Worm (Caenorhabditis elegans) whole organism, mixed stage, embryonic: ENCODE data around the gene cdf-2.

Experiments
- M03D4.4 ChIP-seq: sonication (generic microtip); optimal IDR thresholded peaks from 2 replicates; lab custom pipeline; 2017; ENCODE audit warnings: mild to moderate bottlenecking, missing genetic modification characterization, missing compliant biosample characterization
- bed-3 ChIP-seq: fragments of 200-800 bp; sonication (Bioruptor generic); optimal IDR thresholded peaks from 3 replicates; lab custom pipeline; 2018; ENCODE audit warnings: mild to moderate bottlenecking, missing genetic modification characterization, moderate library complexity, missing compliant biosample characterization
- blmp-1 ChIP-seq: fragments of 150-350 bp; optimal IDR thresholded peaks from 2 replicates; lab custom pipeline; 2014; ENCODE audit warnings: missing biosample characterization, missing genetic modification characterization
- ceh-39 ChIP-seq: fragments of 150-350 bp; optimal IDR thresholded peaks from 2 replicates; lab custom pipeline; 2014; ENCODE audit warnings: missing biosample characterization, missing genetic modification characterization
- ceh-43 ChIP-seq: fragments of 200-800 bp; sonication (Bioruptor generic); optimal IDR thresholded peaks from 2 replicates; lab custom pipeline; 2018; ENCODE audit warnings: mild to moderate bottlenecking, missing genetic modification characterization, moderate library complexity, missing compliant biosample characterization
- ceh-83 ChIP-seq: fragments of 200-800 bp; sonication (Bioruptor generic); optimal IDR thresholded peaks from 2 replicates; lab custom pipeline; 2018; ENCODE audit warnings: mild to moderate bottlenecking, missing genetic modification characterization, missing compliant biosample characterization
- cnd-1 ChIP-seq: fragments of 200-800 bp; sonication (Bioruptor generic); optimal IDR thresholded peaks from 2 replicates; lab custom pipeline; 2018; ENCODE audit warnings: mild to moderate bottlenecking, missing genetic modification characterization, missing compliant biosample characterization
- drap-1 ChIP-seq: fragments of 200-800 bp; sonication (Bioruptor generic); optimal IDR thresholded peaks from 3 replicates; lab custom pipeline; 2018; ENCODE audit warnings: mild to moderate bottlenecking, missing genetic modification characterization, missing compliant biosample characterization
- elt-1 ChIP-seq: sonication (generic microtip); optimal IDR thresholded peaks from 2 replicates; lab custom pipeline; 2017; ENCODE audit warnings: missing genetic modification characterization, mild to moderate bottlenecking, missing compliant biosample characterization, antibody characterized with exemption, moderate library complexity, borderline replicate concordance; ENCODE audit not compliant: insufficient read depth
- elt-3 ChIP-seq: fragments of 150-350 bp; optimal IDR thresholded peaks from 2 replicates; lab custom pipeline; 2014; ENCODE audit warnings: missing biosample characterization, missing genetic modification characterization
- flh-1 ChIP-seq: fragments of 200-800 bp; sonication (Bioruptor generic); optimal IDR thresholded peaks from 2 replicates; lab custom pipeline; 2018; ENCODE audit warnings: mild to moderate bottlenecking, missing genetic modification characterization, moderate library complexity, missing compliant biosample characterization
- ham-2 ChIP-seq: fragments of 200-800 bp; sonication (Bioruptor generic); optimal IDR thresholded peaks from 2 replicates; lab custom pipeline; 2018; ENCODE audit warnings: mild to moderate bottlenecking, missing genetic modification characterization, missing compliant biosample characterization
- hlh-1 ChIP-seq: fragments of 150-350 bp; optimal IDR thresholded peaks from 2 replicates; lab custom pipeline; 2014; ENCODE audit warnings: missing biosample characterization, missing genetic modification reagents, missing genetic modification characterization
- lin-13 ChIP-seq: fragments of 150-350 bp; optimal IDR thresholded peaks from 2 replicates; lab custom pipeline; 2014; ENCODE audit warnings: missing biosample characterization, missing genetic modification characterization
- lsy-2 ChIP-seq: fragments of 150-350 bp; optimal IDR thresholded peaks from 2 replicates; lab custom pipeline; 2014; ENCODE audit warnings: missing biosample characterization, missing genetic modification characterization
- mab-5 ChIP-seq: fragments of 150-350 bp; optimal IDR thresholded peaks from 2 replicates; lab custom pipeline; 2014; ENCODE audit warnings: missing biosample characterization, missing genetic modification characterization
- mep-1 ChIP-seq: fragments of 150-350 bp; optimal IDR thresholded peaks from 2 replicates; lab custom pipeline; 2017; ENCODE audit warnings: missing biosample characterization, missing genetic modification reagents, missing genetic modification characterization, inconsistent platforms
- mls-2 ChIP-seq: sonication (generic microtip); optimal IDR thresholded peaks from 2 replicates; lab custom pipeline; 2016; ENCODE audit warnings: mild to moderate bottlenecking, missing genetic modification characterization, moderate library complexity, missing compliant biosample characterization
- nhr-12 ChIP-seq: fragments of 150-350 bp; optimal IDR thresholded peaks from 2 replicates; lab custom pipeline; 2014; ENCODE audit warnings: missing biosample characterization, missing genetic modification characterization
- nhr-2 ChIP-seq: fragments of 150-350 bp; optimal IDR thresholded peaks from 2 replicates; lab custom pipeline; 2014; ENCODE audit warnings: missing biosample characterization, missing genetic modification characterization
- nhr-28 ChIP-seq: fragments of 150-350 bp; optimal IDR thresholded peaks from 2 replicates; lab custom pipeline; 2014; ENCODE audit warnings: missing biosample characterization, missing genetic modification characterization
- nhr-76 ChIP-seq: sonication (generic microtip); optimal IDR thresholded peaks from 2 replicates; lab custom pipeline; 2017; ENCODE audit warnings: missing biosample characterization, missing genetic modification characterization
- pha-4 ChIP-seq: fragments of 150-350 bp; optimal IDR thresholded peaks from 2 replicates; lab custom pipeline; 2018; ENCODE audit warnings: missing biosample characterization, missing genetic modification reagents, missing genetic modification characterization
- sem-2 ChIP-seq: fragments of 200-800 bp; sonication (Bioruptor generic); optimal IDR thresholded peaks from 2 replicates; lab custom pipeline; 2018; ENCODE audit warnings: mild to moderate bottlenecking, missing genetic modification characterization, missing compliant biosample characterization
- snpc-4 ChIP-seq: fragments of 150-350 bp; optimal IDR thresholded peaks from 2 replicates; lab custom pipeline; 2014; ENCODE audit warnings: missing biosample characterization, missing genetic modification characterization
- sptf-1 ChIP-seq: sonication (generic microtip); optimal IDR thresholded peaks from 2 replicates; lab custom pipeline; 2017; ENCODE audit warnings: mild to moderate bottlenecking, missing genetic modification characterization, moderate library complexity, missing compliant biosample characterization
- tbx-8 ChIP-seq: fragments of 200-800 bp; sonication (Bioruptor generic); optimal IDR thresholded peaks from 2 replicates; lab custom pipeline; 2018; ENCODE audit warnings: mild to moderate bottlenecking, missing genetic modification characterization, moderate library complexity, missing compliant biosample characterization
- unc-120 ChIP-seq: sonication (generic microtip); optimal IDR thresholded peaks from 2 replicates; lab custom pipeline; 2017; ENCODE audit warnings: missing genetic modification characterization, missing compliant biosample characterization; ENCODE audit not compliant: poor library complexity, severe bottlenecking
- unc-39 ChIP-seq: fragments of 150-350 bp; optimal IDR thresholded peaks from 2 replicates; lab custom pipeline; 2014; ENCODE audit warnings: missing biosample characterization, missing genetic modification characterization
- unc-62 ChIP-seq: fragments of 150-350 bp; optimal IDR thresholded peaks from 2 replicates; lab custom pipeline; 2014; ENCODE audit warnings: missing biosample characterization, missing genetic modification reagents, missing genetic modification characterization
- zip-8 ChIP-seq: fragments of 150-350 bp; optimal IDR thresholded peaks from 2 replicates; lab custom pipeline; 2014; ENCODE audit warnings: missing biosample characterization, missing genetic modification characterization
- ztf-11 ChIP-seq: fragments of 150-350 bp; optimal IDR thresholded peaks from 2 replicates; lab custom pipeline; 2014; ENCODE audit warnings: missing biosample characterization, missing genetic modification characterization

cdf-2 gene

DNA sequence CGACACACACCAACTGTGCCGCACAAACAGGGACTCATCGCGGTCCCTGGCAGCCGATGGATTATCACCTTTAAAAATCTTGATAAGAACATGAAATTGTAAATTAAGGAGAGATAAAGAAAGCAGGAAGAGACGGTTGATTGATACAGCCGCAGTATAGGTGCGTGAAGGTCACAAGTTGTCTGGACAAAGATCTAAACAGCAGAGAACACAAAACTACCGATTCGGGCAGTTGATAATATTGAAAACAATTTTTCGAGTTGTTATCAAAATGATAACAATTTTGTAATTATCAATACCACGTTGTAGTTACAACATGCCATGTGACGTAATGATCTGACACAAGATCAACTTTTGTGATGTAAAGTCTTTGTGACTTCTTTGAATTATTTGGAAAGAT, 34.1 kb upstream of the cdf-2 start:
- TF ChIP-seq unc-62 (GFP tag; lab: Kevin White, UChicago) (no peak), ztf-11 (tag; lab: Kevin White, UChicago) (no peak), nhr-76 (tag; lab: Kevin White, UChicago) (no peak), elt-3 (tag; lab: Kevin White, UChicago) (peak; percentile 64), blmp-1 (tag; lab: Kevin White, UChicago) (no peak), nhr-2 (tag; lab: Kevin White, UChicago) (no peak), nhr-28 (tag; lab: Kevin White, UChicago) (no peak), pha-4 (no peak), nhr-12 (no peak), flh-1 (no peak), elt-1 (tag; lab: Kevin White, UChicago) (peak; percentile 99), unc-120 (tag; lab: Kevin White, UChicago) (no peak), ceh-39 (tag; lab: Kevin White, UChicago) (no peak), zip-8 (tag; lab: Kevin White, UChicago) (peak; percentile 16), bed-3 (GFP tag; lab: Kevin White, UChicago) (no peak), lsy-2 (no peak), ham-2 (GFP tag; lab: Kevin White, UChicago) (peak; percentile 67)
- TF ChIP-seq, all 35 proteins: peak for 4

- TF ChIP-seq ceh-83 (GFP tag; lab: Kevin White, UChicago): no peak
- no peak for TF ChIP-seq ceh-43 (GFP tag; lab: Kevin White, UChicago)
- no peak for TF ChIP-seq cnd-1
- no peak for TF ChIP-seq snpc-4 (tag; lab: Kevin White, UChicago)
- TF ChIP-seq pha-4: no peak
- TF ChIP-seq mep-1 (tag; lab: Kevin White, UChicago): no peak
- no peak for TF ChIP-seq ceh-39 (tag; lab: Kevin White, UChicago)
- TF ChIP-seq mab-5: no peak
- TF ChIP-seq lin-13 (tag; lab: Kevin White, UChicago): no peak
- no peak for TF ChIP-seq bed-3 (GFP tag; lab: Kevin White, UChicago)
- no peak for TF ChIP-seq unc-120 (tag; lab: Kevin White, UChicago)
- TF ChIP-seq sem-2 (GFP tag; lab: Kevin White, UChicago): no peak
- no peak for TF ChIP-seq nhr-76 (tag; lab: Kevin White, UChicago)
- no peak for TF ChIP-seq nhr-12
- no peak for TF ChIP-seq unc-62 (GFP tag; lab: Kevin White, UChicago)
Measured at ce11 chrX:12492467-12492866, 25.8 kb upstream of the cdf-2 start, which contains the start of gene lips-1. TSS of gene lips-1 (plus strand) at chrX:12492767.

- TF ChIP-seq unc-39 (no peak), bed-3 (GFP tag; lab: Kevin White, UChicago) (no peak), flh-1 (no peak), mab-5 (no peak), nhr-12 (no peak), lsy-2 (no peak)
Measured at ce11 chrX:12491138-12491537, 24.4 kb upstream of the cdf-2 start.

DNA sequence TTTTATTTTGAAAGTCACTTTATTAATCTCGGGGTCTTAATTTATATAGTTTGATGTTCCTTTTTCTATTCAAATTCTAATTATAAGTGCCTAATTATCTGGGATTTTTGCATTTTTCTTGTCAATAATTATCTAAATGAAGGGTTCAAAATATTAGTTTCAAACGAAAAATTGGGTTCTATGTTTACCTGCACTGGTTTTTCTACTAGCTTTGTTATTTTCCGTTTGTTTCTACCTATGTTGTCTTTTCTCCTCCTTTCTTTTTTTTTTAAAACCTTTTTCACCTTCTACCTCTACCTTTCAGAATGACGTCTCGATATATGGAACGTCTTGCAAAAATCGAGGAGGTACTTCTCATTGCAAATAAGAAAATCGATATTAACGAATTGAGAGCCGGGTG, 18.0 kb upstream of the cdf-2 start, which contains the start of gene tbc-13:
Gene tbc-13 (plus strand): TSS at position 301 of the 400 bp plus-strand sequence.
- TF ChIP-seq lsy-2: no peak
- no peak for TF ChIP-seq sptf-1
- TF ChIP-seq hlh-1 (tag; lab: Kevin White, UChicago): no peak
- TF ChIP-seq M03D4.4 (tag; lab: Kevin White, UChicago): no peak
- no peak for TF ChIP-seq flh-1
- TF ChIP-seq mep-1 (tag; lab: Kevin White, UChicago): no peak
- no peak for TF ChIP-seq tbx-8 (GFP tag; lab: Kevin White, UChicago)
- TF ChIP-seq pha-4: no peak
- no peak for TF ChIP-seq nhr-76 (tag; lab: Kevin White, UChicago)
- TF ChIP-seq mab-5: no peak
- no peak for TF ChIP-seq nhr-2 (tag; lab: Kevin White, UChicago)
- TF ChIP-seq ztf-11 (tag; lab: Kevin White, UChicago): no peak
- no peak for TF ChIP-seq ceh-39 (tag; lab: Kevin White, UChicago)
- TF ChIP-seq ceh-83 (GFP tag; lab: Kevin White, UChicago): no peak
- TF ChIP-seq drap-1: no peak
- no peak for TF ChIP-seq nhr-12

ce11 chrX:12484078-12484477, 17.4 kb upstream of the cdf-2 start:
- TF ChIP-seq nhr-2 (tag; lab: Kevin White, UChicago): no peak
- no peak for TF ChIP-seq nhr-76 (tag; lab: Kevin White, UChicago)
- TF ChIP-seq tbx-8 (GFP tag; lab: Kevin White, UChicago): no peak
- TF ChIP-seq elt-1 (tag; lab: Kevin White, UChicago): no peak
- TF ChIP-seq M03D4.4 (tag; lab: Kevin White, UChicago): no peak
- no peak for TF ChIP-seq mls-2
- no peak for TF ChIP-seq zip-8 (tag; lab: Kevin White, UChicago)
- TF ChIP-seq ceh-43 (GFP tag; lab: Kevin White, UChicago): no peak
- no peak for TF ChIP-seq sem-2 (GFP tag; lab: Kevin White, UChicago)
- no peak for TF ChIP-seq nhr-28 (tag; lab: Kevin White, UChicago)
- no peak for TF ChIP-seq drap-1
- no peak for TF ChIP-seq hlh-1 (tag; lab: Kevin White, UChicago)
- TF ChIP-seq flh-1: no peak
- no peak for TF ChIP-seq pha-4
